Fruit fly (Drosophila melanogaster): Measurements from ENCODE around the gene CG6656.

Gene CG6656

DNA sequence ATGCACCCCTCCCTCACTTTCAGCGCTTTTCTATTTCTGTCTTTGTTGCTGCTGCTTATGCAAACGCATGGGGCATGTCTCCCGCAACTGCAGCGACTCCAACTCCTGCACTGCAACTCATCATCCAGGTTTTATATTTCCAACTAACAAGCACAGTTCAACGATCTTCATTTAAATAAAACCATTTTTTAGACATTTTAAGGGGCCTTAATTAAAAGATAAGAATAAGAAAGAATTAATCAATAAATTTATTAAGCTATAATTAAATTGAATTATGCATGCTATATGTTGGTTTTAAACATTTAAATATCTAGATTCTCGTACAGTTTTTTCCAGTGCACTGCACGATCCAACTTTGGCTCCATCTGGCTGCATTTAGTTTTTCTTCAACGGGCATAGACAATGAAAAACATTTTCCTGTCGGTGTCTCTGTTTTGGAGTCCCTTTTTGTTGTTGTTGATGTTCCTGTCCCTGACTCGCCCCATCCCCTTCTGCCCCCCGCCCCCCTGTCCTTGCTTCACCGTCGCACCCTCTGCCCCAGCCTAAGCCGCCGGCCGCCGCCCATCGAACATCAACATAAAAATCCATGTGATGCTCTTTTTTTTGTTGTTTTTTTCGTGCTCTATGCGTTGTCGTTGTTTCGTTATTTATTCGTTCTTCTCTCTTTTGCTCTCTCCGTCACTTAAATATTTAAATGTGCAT is 46.2 kb upstream of the CG6656 start:
- peak; percentile 71 for TF ChIP-seq CG32121 (GFP tag; IDR thresholded peaks at IDR 0.05)
- TF ChIP-seq Pif1B (GFP tag; optimal IDR thresholded peaks at IDR 0.05): peak; percentile 79
- TF ChIP-seq CG12605 (GFP tag; IDR thresholded peaks at IDR 0.05): peak; percentile 66
- peak; percentile 75 for TF ChIP-seq CG15710 (tag; optimal IDR thresholded peaks at IDR 0.05)
- peak; percentile 94 for TF ChIP-seq CG14655 (GFP tag; optimal IDR thresholded peaks at IDR 0.05)
- TF ChIP-seq CG4496 (GFP tag; IDR thresholded peaks at IDR 0.05): peak; percentile 80
- TF ChIP-seq EcR (GFP tag; optimal IDR thresholded peaks at IDR 0.05): no peak
- TF ChIP-seq CG13204 (GFP tag; optimal IDR thresholded peaks at IDR 0.05): peak; percentile 25
- peak; percentile 92 for TF ChIP-seq CG8301 (tag; optimal IDR thresholded peaks at IDR 0.05)
- TF ChIP-seq gl (tag; optimal IDR thresholded peaks at IDR 0.05): peak; percentile 37
- peak; percentile 60 for TF ChIP-seq D1 (tag; optimal IDR thresholded peaks at IDR 0.05)
- TF ChIP-seq CG8159 (tag; optimal IDR thresholded peaks at IDR 0.05): peak; percentile 81
- TF ChIP-seq Pif1A (GFP tag; optimal IDR thresholded peaks at IDR 0.05): peak; percentile 68
- no peak for TF ChIP-seq CG10348 (GFP tag; IDR thresholded peaks at IDR 0.05)
- TF ChIP-seq CG34367 (tag; optimal IDR thresholded peaks at IDR 0.05): peak; percentile 74
- TF ChIP-seq CG17806 (tag; optimal IDR thresholded peaks at IDR 0.05): peak; percentile 78
- TF ChIP-seq Ets98B (GFP tag; IDR thresholded peaks at IDR 0.05): peak; percentile 74
- TF ChIP-seq rn (GFP tag; IDR thresholded peaks at IDR 0.05): peak; percentile 58; the same call in 1 of the 2 replicates
- TF ChIP-seq Snoo (tag; optimal IDR thresholded peaks at IDR 0.05): no peak
- TF ChIP-seq CG9948 (tag; optimal IDR thresholded peaks at IDR 0.05): peak; percentile 92
- TF ChIP-seq fd96Ca (GFP tag; IDR thresholded peaks at IDR 0.05): peak; percentile 59; the same call in 2 of the 3 replicates

DNA sequence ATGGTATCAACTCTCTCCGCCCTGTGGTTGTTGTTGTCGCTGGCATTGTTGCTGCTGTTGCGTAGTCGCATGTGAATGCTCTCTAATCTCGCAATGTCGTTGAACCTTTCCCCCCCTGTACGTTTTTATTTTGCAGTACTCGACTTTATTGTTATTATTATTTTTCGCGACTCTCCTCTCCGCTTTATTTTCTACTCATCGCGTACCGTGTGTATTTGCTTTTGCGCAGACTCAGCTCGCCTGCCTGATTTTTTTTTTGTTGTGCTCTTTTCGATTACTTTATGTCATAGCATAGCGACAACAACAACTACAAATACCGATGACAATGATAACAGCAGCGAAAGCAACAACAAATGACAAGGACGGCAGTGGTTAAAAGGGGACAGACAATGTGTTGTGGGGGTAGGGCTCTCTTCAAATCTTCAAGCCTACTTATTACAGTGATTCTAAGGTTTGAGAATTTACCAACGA is 45.6 kb upstream of the CG6656 start:
- peak; percentile 22 for TF ChIP-seq CG34367 (tag; optimal IDR thresholded peaks at IDR 0.05)
- peak; percentile 36 for TF ChIP-seq CG8159 (tag; optimal IDR thresholded peaks at IDR 0.05)
- TF ChIP-seq Snoo (tag; optimal IDR thresholded peaks at IDR 0.05): no peak
- TF ChIP-seq rn (GFP tag; IDR thresholded peaks at IDR 0.05): no peak
- peak; percentile 35 for TF ChIP-seq CG9948 (tag; optimal IDR thresholded peaks at IDR 0.05)
- TF ChIP-seq CG8301 (tag; optimal IDR thresholded peaks at IDR 0.05): no peak
- TF ChIP-seq CG10348 (GFP tag; IDR thresholded peaks at IDR 0.05): no peak
- TF ChIP-seq CG32121 (GFP tag; IDR thresholded peaks at IDR 0.05): no peak
- peak; percentile 66; the same call in 1 of the 3 replicates for TF ChIP-seq fd96Ca (GFP tag; IDR thresholded peaks at IDR 0.05)
- no peak for TF ChIP-seq CG14655 (GFP tag; optimal IDR thresholded peaks at IDR 0.05)
- peak; percentile 44 for TF ChIP-seq CG15710 (tag; optimal IDR thresholded peaks at IDR 0.05)
- TF ChIP-seq CG4496 (GFP tag; IDR thresholded peaks at IDR 0.05): no peak; the same call in 2 of the 3 replicates
- no peak for TF ChIP-seq D1 (tag; optimal IDR thresholded peaks at IDR 0.05)
- peak; percentile 9 for TF ChIP-seq gl (tag; optimal IDR thresholded peaks at IDR 0.05)
- TF ChIP-seq EcR (GFP tag; optimal IDR thresholded peaks at IDR 0.05): peak; percentile 98
- peak; percentile 77 for TF ChIP-seq CG17806 (tag; optimal IDR thresholded peaks at IDR 0.05)
- TF ChIP-seq CG12605 (GFP tag; IDR thresholded peaks at IDR 0.05): no peak
- no peak for TF ChIP-seq CG13204 (GFP tag; optimal IDR thresholded peaks at IDR 0.05)
- TF ChIP-seq Pif1B (GFP tag; optimal IDR thresholded peaks at IDR 0.05): no peak
- peak; percentile 49 for TF ChIP-seq Pif1A (GFP tag; optimal IDR thresholded peaks at IDR 0.05)
- TF ChIP-seq Ets98B (GFP tag; IDR thresholded peaks at IDR 0.05): 0 out of 2 replicates have a peak, but pooled peaks have one; percentile 4

DNA sequence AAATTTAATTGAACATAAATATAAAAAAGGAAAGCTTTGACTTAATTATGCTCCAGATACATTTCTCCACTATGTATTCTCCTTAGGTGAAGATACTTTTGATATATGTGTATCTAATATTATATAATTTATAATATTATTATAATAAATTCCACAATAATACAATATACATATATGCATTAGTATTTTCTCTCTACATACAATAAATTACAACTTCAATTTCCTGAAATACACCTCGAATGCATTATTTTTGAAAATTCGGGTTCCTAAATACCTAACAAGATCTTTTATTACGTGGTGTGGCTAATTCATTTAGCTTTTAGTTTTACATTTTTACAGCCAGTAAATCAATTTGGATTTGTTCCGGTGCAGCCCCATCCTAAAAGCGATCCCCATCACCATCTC is 44.8 kb upstream of the CG6656 start:
- TF ChIP-seq gl (tag; optimal IDR thresholded peaks at IDR 0.05): no peak
- TF ChIP-seq CG12605 (GFP tag; IDR thresholded peaks at IDR 0.05): no peak
- no peak for TF ChIP-seq CG32121 (GFP tag; IDR thresholded peaks at IDR 0.05)
- no peak for TF ChIP-seq rn (GFP tag; IDR thresholded peaks at IDR 0.05)
- no peak for TF ChIP-seq Pif1A (GFP tag; optimal IDR thresholded peaks at IDR 0.05)
- TF ChIP-seq CG8159 (tag; optimal IDR thresholded peaks at IDR 0.05): peak; percentile 84
- peak; percentile 59 for TF ChIP-seq CG34367 (tag; optimal IDR thresholded peaks at IDR 0.05)
- peak; percentile 78 for TF ChIP-seq CG15710 (tag; optimal IDR thresholded peaks at IDR 0.05)
- no peak for TF ChIP-seq Snoo (tag; optimal IDR thresholded peaks at IDR 0.05)
- TF ChIP-seq CG8301 (tag; optimal IDR thresholded peaks at IDR 0.05): peak; percentile 78
- no peak for TF ChIP-seq EcR (GFP tag; optimal IDR thresholded peaks at IDR 0.05)
- peak; percentile 92 for TF ChIP-seq CG14655 (GFP tag; optimal IDR thresholded peaks at IDR 0.05)
- TF ChIP-seq CG13204 (GFP tag; optimal IDR thresholded peaks at IDR 0.05): no peak
- TF ChIP-seq CG9948 (tag; optimal IDR thresholded peaks at IDR 0.05): peak; percentile 83
- TF ChIP-seq Pif1B (GFP tag; optimal IDR thresholded peaks at IDR 0.05): no peak
- no peak for TF ChIP-seq CG10348 (GFP tag; IDR thresholded peaks at IDR 0.05)
- TF ChIP-seq CG17806 (tag; optimal IDR thresholded peaks at IDR 0.05): peak; percentile 71
- TF ChIP-seq Ets98B (GFP tag; IDR thresholded peaks at IDR 0.05): no peak
- peak; percentile 39; the same call in 1 of the 3 replicates for TF ChIP-seq CG4496 (GFP tag; IDR thresholded peaks at IDR 0.05)
- TF ChIP-seq fd96Ca (GFP tag; IDR thresholded peaks at IDR 0.05): no peak
- peak; percentile 50 for TF ChIP-seq D1 (tag; optimal IDR thresholded peaks at IDR 0.05)

DNA sequence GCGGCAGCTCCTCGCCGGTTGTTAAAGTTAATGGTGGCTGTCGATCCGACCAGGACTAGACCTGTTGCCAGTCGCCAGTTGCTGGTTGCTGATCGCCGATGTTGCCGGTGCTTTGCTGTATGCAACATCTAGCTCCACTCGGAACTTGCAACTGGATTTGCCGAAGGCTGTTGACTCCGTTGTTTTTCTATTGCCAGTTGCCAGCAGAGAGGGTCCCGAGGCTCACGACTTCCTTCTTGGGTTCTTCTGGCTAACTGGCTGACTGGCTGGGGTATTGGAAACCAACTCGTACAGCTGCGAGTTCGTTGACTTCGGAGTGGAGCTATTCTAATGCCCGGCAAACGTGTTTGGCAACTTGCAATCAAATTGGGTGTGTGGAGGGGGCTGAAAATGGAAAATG is 44.1 kb upstream of the CG6656 start:
- TF ChIP-seq Pif1A (GFP tag; optimal IDR thresholded peaks at IDR 0.05) (no peak), Pif1B (GFP tag; optimal IDR thresholded peaks at IDR 0.05) (no peak), CG8301 (tag; optimal IDR thresholded peaks at IDR 0.05) (no peak), EcR (GFP tag; optimal IDR thresholded peaks at IDR 0.05) (peak; percentile 67), gl (tag; optimal IDR thresholded peaks at IDR 0.05) (no peak)

DNA sequence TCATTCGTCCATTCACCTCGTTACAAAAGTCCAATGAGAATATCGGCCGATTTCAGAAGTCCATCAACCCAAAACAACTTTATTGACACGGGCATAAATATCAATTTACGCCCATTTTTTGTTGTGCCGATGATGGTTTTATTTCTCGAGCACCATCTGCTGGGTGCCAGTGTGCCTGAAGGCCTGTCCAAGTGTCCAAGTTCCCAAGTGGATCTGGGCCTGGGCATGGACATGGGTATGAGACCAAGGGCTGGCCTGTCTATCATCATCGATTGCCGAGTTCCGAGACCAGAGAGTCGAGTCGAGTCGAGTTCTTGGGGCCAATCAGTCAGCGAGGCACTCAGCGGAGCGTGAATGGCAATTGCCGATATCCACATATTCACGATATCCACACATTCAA is 42.9 kb upstream of the CG6656 start, which contains the start of gene Gr93a:
Gene Gr93a, plus strand, starts transcription at position 301 of the 400 bp plus-strand sequence.
- TF ChIP-seq rn (GFP tag; IDR thresholded peaks at IDR 0.05) (no peak), EcR (GFP tag; optimal IDR thresholded peaks at IDR 0.05) (peak; percentile 5)
